Fruit fly (Drosophila melanogaster) whole organism, pupa: Measurements from ENCODE around the gene Dhfr.

Source experiments
- CG10348 ChIP-seq: fragments of 200-800 bp; sonication (Bioruptor generic); IDR thresholded peaks from 2 replicates; pipeline ENCODE4 v1.3.6; 2022; ENCODE audit warnings: missing biosample characterization, missing genetic modification characterization
- CG12605 ChIP-seq: fragments of 200-800 bp; sonication (Bioruptor generic); IDR thresholded peaks from 2 replicates; pipeline ENCODE4 v1.3.6; 2022; ENCODE audit warnings: missing biosample characterization, missing genetic modification characterization
- CG13204 ChIP-seq: fragments of 200-800 bp; sonication (Bioruptor generic); optimal IDR thresholded peaks from 2 replicates; lab custom pipeline; 2018; ENCODE audit warnings: missing biosample characterization, mild to moderate bottlenecking, missing genetic modification characterization, moderate library complexity
- CG14655 ChIP-seq: fragments of 200-800 bp; sonication (Bioruptor generic); optimal IDR thresholded peaks from 3 replicates; lab custom pipeline; 2017; ENCODE audit warnings: mild to moderate bottlenecking, missing biosample characterization, missing genetic modification reagents, missing genetic modification characterization
- CG15710 ChIP-seq: fragments of 200-800 bp; sonication (Bioruptor generic); optimal IDR thresholded peaks from 2 replicates; lab custom pipeline; 2018; ENCODE audit warnings: missing biosample characterization, mild to moderate bottlenecking, missing genetic modification characterization, moderate library complexity
- CG17806 ChIP-seq: fragments of 200-800 bp; sonication (Bioruptor generic); optimal IDR thresholded peaks from 2 replicates; lab custom pipeline; 2018; ENCODE audit warnings: missing biosample characterization, mild to moderate bottlenecking, missing genetic modification characterization, moderate library complexity
- CG32121 ChIP-seq: fragments of 200-800 bp; sonication (Bioruptor generic); IDR thresholded peaks from 2 replicates; pipeline ENCODE4 v1.3.6; 2022; ENCODE audit warnings: missing biosample characterization, missing genetic modification characterization
- CG34367 ChIP-seq: fragments of 200-800 bp; sonication (Bioruptor generic); optimal IDR thresholded peaks from 2 replicates; lab custom pipeline; 2018; ENCODE audit warnings: missing biosample characterization, mild to moderate bottlenecking, missing genetic modification characterization
- CG4496 ChIP-seq: fragments of 200-800 bp; sonication (Bioruptor generic); IDR thresholded peaks from 3 replicates; pipeline ENCODE4 v1.3.6; 2022; ENCODE audit warnings: missing biosample characterization, missing genetic modification characterization
- CG8159 ChIP-seq: fragments of 200-800 bp; sonication (Bioruptor generic); optimal IDR thresholded peaks from 3 replicates; lab custom pipeline; 2018; ENCODE audit warnings: missing biosample characterization, mild to moderate bottlenecking, missing genetic modification characterization, moderate library complexity
- CG8301 ChIP-seq: fragments of 200-800 bp; sonication (Bioruptor generic); optimal IDR thresholded peaks from 2 replicates; lab custom pipeline; 2018; ENCODE audit warnings: missing biosample characterization, mild to moderate bottlenecking, missing genetic modification characterization
- CG9948 ChIP-seq: fragments of 200-800 bp; sonication (Bioruptor generic); optimal IDR thresholded peaks from 2 replicates; lab custom pipeline; 2018; ENCODE audit warnings: missing biosample characterization, mild to moderate bottlenecking, missing genetic modification characterization, moderate library complexity
- D1 ChIP-seq: fragments of 200-800 bp; sonication (Bioruptor generic); optimal IDR thresholded peaks from 2 replicates; lab custom pipeline; 2018; ENCODE audit warnings: missing biosample characterization, mild to moderate bottlenecking, missing genetic modification characterization, moderate library complexity
- EcR ChIP-seq: fragments of 200-800 bp; sonication (Bioruptor generic); optimal IDR thresholded peaks from 3 replicates; lab custom pipeline; 2019; ENCODE audit warnings: missing biosample characterization, missing genetic modification characterization, mild to moderate bottlenecking, moderate library complexity, missing genetic modification reagents
- Ets98B ChIP-seq: fragments of 200-800 bp; sonication (Bioruptor generic); IDR thresholded peaks from 2 replicates; pipeline ENCODE4 v1.3.6; 2022; ENCODE audit warnings: missing biosample characterization, missing genetic modification characterization
- Pif1A ChIP-seq: fragments of 200-800 bp; sonication (Bioruptor generic); optimal IDR thresholded peaks from 3 replicates; lab custom pipeline; 2016; ENCODE audit warnings: missing biosample characterization, missing genetic modification characterization
- Pif1B ChIP-seq: fragments of 200-800 bp; sonication (Bioruptor generic); optimal IDR thresholded peaks from 3 replicates; lab custom pipeline; 2016; ENCODE audit warnings: missing biosample characterization, missing genetic modification characterization
- Snoo ChIP-seq: fragments of 200-800 bp; sonication (Bioruptor generic); optimal IDR thresholded peaks from 3 replicates; lab custom pipeline; 2017; ENCODE audit warnings: missing biosample characterization, mild to moderate bottlenecking, missing genetic modification characterization, inconsistent platforms
- fd96Ca ChIP-seq: fragments of 200-800 bp; sonication (Bioruptor generic); IDR thresholded peaks from 3 replicates; pipeline ENCODE4 v1.3.6; 2022; ENCODE audit warnings: missing biosample characterization, missing genetic modification characterization
- gl ChIP-seq: fragments of 200-800 bp; sonication (Bioruptor generic); optimal IDR thresholded peaks from 2 replicates; lab custom pipeline; 2018; ENCODE audit warnings: missing biosample characterization, mild to moderate bottlenecking, missing genetic modification characterization
- rn ChIP-seq: fragments of 200-800 bp; sonication (Bioruptor generic); IDR thresholded peaks from 2 replicates; pipeline ENCODE4 v1.3.6; 2022; ENCODE audit warnings: missing biosample characterization, missing genetic modification characterization

The Dhfr gene

DNA sequence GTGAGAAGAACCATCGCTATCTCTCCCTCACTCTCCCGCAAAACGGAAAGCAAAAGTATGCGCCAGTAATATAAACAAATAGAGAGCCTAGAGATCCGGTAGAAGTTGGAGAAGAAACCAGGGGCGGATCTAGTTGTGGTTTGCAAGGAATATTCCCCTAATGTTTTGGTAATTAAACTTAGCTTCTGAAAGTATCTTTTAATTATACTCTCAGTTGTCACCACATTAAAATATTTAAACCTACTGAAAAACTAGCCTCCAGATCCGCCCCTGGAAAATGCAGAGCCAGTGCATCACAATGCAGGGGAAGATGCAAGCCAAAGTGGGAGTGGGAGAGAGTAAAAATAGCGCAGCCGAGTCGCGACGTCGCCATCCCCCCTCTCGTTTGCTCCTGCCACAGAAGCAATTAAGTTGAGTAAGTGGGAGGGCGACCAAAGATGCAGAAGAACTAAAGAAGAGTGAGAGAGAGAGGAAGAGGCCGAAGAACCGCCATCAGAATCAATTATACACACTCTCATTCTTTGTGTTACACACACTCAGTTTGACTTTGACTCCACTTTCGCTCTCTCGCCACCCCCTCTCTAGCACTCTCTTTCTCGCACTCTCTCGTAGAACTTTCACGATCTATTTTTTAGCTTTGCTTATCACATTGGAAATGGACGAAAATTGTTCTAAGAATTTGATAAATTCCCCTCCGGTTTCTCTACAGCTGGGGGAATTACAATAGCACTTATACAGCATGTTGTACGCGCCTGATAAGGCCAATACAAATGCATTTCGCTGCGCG is 31.6 kb upstream of the Dhfr start:
- peak; percentile 97 for TF ChIP-seq CG13204
- TF ChIP-seq CG34367, result peak; percentile 99
- TF ChIP-seq Pif1B, result peak; percentile 95
- TF ChIP-seq Pif1A (GFP tag; lab: Kevin White, UChicago), result peak; percentile 99
- peak; percentile 89 for TF ChIP-seq Snoo (tag; lab: Kevin White, UChicago)
- peak; percentile 99 for TF ChIP-seq CG9948 (tag; lab: Kevin White, UChicago)
- TF ChIP-seq CG15710, result peak; percentile 99
- peak; percentile 94 for TF ChIP-seq D1
- peak; percentile 99 for TF ChIP-seq CG4496 (GFP tag; lab: Robert Waterston, UW)
- TF ChIP-seq EcR (GFP tag; lab: Kevin White, UChicago), result peak; percentile 77
- TF ChIP-seq CG10348, result peak; percentile 97
- TF ChIP-seq CG17806 (tag; lab: Kevin White, UChicago), result peak; percentile 99
- peak; percentile 98 for TF ChIP-seq CG12605
- peak; percentile 98 for TF ChIP-seq CG32121 (GFP tag; lab: Robert Waterston, UW)
- peak; percentile 99 for TF ChIP-seq CG8159 (tag; lab: Kevin White, UChicago)
- TF ChIP-seq Ets98B (GFP tag; lab: Robert Waterston, UW), result peak; percentile 99
- peak; percentile 99 for TF ChIP-seq fd96Ca
- peak; percentile 95 for TF ChIP-seq gl (tag; lab: Kevin White, UChicago)
- TF ChIP-seq CG14655, result peak; percentile 99
- peak; percentile 99 for TF ChIP-seq rn
- TF ChIP-seq CG8301 (tag; lab: Kevin White, UChicago), result peak; percentile 98

DNA sequence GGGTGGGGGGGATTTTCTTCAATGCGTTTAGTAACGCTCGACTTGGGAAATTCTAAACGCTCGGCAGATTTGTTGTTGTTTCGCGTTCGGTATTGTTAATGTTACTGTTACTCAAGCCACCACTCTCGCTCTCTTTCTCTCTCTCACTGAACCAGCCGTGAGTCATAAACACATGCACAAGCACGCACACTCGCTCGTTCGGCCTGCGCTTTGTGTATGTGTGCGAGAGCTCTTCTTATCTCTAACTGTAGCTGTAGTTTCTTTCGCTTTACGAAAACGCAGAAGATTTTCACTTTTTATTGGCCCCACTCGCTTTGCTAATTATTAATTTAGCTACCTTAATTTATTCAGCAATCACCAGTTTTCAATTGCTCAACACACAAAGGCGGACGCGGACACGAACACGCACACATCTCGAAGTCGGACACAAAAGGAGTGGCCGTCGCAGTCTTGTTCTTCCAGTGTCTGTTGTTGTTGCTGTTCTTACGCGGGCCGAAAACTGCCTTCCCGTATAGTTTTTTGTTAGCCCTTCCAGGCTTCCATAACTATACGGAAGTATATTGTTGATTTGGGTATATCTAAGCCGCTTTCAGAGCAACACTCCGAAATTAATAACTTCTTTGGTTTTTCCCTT is 27.9 kb upstream of the Dhfr start:
- TF ChIP-seq CG4496 (GFP tag; lab: Robert Waterston, UW), result peak; percentile 22; the same call in 1 of the 3 replicates
- no peak for TF ChIP-seq rn
- peak; percentile 32 for TF ChIP-seq EcR (GFP tag; lab: Kevin White, UChicago)
- no peak; the same call in 1 of the 2 replicates for TF ChIP-seq Ets98B (GFP tag; lab: Robert Waterston, UW)
- TF ChIP-seq, all 21 proteins: peak for 2

DNA sequence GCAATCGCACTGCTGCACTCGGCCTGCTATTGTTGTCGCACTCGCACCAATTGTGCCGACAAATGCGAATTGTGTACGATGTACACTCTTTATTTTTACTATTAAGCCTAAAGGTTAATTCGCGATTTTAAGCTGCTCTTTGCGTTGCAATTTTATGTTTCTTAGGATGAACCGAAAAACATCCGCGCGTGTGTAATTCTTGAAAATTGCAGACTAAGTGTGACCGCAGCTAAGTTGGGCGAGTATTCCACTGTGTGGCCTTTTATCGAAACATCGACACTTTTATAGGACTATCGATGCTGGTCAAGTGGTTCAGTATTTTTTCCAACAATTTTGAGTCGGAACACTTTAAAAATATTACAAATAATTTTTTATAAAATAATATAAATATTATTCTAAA is 27.4 kb upstream of the Dhfr start, which contains the start of gene Pak3:
TSS of gene Pak3 (minus strand) at position 225 of the 400 bp plus-strand sequence.
- TF ChIP-seq CG4496 (GFP tag; lab: Robert Waterston, UW) (0 out of 3 replicates have a peak, but pooled peaks have one; percentile 10), D1 (no peak)
- TF ChIP-seq, all 21 proteins: peak for 1

DNA sequence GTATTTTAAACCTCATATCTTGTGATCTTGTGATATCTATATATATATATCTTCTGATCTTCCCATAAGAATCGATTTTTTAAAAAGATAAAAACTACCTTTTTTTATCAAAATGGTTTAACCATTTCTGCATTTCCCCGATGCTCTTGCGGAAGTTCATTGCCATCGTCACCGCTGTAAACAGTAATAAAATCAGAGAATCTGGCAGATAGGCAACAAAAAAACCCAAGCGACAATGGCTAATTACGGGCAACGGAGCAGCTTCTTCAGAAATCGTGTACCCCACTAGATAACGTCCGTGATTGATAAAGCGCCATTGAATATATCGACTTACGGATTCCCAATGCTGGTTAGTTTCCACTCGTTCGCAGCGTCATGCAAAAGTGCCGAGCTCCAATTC is 26.8 kb upstream of the Dhfr start, which contains the start of gene CG10405:
TSS of gene CG10405 (plus strand) at position 301 of the 400 bp plus-strand sequence.
- TF ChIP-seq CG12605 (no peak), D1 (no peak), gl (tag; lab: Kevin White, UChicago) (no peak), Pif1A (GFP tag; lab: Kevin White, UChicago) (no peak), CG15710 (no peak), CG8301 (tag; lab: Kevin White, UChicago) (no peak), CG9948 (tag; lab: Kevin White, UChicago) (no peak), CG8159 (tag; lab: Kevin White, UChicago) (no peak), EcR (GFP tag; lab: Kevin White, UChicago) (no peak)

DNA sequence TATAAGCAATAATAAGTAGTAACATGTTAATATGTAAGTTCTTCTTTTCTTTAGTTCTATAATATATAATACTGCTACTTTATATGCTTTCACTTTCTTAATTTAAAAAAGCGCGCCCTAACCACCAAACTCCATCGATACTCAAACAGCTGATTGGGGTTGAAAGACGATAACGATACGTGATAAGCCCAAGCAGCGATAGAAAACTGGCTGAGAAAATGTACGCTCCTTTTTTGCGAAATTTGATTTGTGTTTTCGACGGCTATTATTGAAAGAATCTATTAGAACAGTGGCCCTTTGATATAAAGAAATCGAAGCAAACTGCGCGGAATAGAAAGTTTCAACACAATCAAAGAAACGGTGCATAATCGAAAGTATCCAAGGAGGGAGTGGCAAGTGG is 25.1 kb upstream of the Dhfr start, which contains the start of gene CG14883:
TSS of gene CG14883 (plus strand) at position 178 of the 400 bp plus-strand sequence.
- TF ChIP-seq CG14655, result no peak

DNA sequence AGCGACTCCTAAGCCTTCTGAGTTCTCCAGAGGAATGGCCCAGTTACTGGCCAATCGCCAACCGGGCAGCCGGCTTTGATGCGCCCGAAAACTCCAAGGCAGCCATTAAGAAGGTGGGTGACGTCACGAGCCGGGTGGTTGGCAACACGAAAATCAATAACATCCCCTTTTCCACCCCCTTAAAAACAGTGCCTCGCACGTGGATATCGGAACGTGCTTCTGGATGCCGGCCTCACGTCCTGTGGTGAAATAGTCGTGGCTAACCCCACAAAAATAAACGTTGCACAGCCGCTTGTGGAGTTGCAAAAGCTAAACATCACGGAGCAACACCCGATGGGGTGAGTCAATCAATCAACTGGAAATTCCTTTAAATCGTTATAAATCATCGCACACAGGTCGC is 24.4 kb upstream of the Dhfr start:
- TF ChIP-seq CG9948 (tag; lab: Kevin White, UChicago), result no peak
- TF ChIP-seq CG4496 (GFP tag; lab: Robert Waterston, UW), result no peak
- no peak for TF ChIP-seq CG13204

DNA sequence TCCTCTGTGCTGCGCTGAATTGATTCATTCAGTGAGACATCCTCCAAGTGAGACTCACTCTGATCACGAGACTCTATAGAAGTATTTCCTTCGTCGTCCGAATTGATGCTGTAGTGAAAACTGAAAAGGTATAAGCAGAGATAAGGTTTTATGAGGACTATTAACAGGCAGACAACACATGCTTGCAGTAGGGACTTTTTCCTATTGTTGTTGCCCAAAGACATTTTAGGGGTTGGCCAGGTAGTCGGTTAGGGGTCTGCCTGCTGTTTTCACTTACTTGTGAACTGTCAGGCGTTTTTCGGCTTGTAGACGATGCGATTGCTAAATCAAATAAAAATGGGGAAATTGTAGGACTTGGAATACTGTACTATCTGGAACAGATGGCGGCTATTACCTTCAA is 12.4 kb upstream of the Dhfr start:
- no peak for TF ChIP-seq gl (tag; lab: Kevin White, UChicago)
- no peak for TF ChIP-seq rn
- TF ChIP-seq Snoo (tag; lab: Kevin White, UChicago), result no peak
- no peak for TF ChIP-seq CG12605
- no peak for TF ChIP-seq Pif1A (GFP tag; lab: Kevin White, UChicago)
- TF ChIP-seq Ets98B (GFP tag; lab: Robert Waterston, UW), result no peak
- TF ChIP-seq CG4496 (GFP tag; lab: Robert Waterston, UW), result no peak
- no peak for TF ChIP-seq Pif1B
- TF ChIP-seq EcR (GFP tag; lab: Kevin White, UChicago), result no peak
